Worm (Caenorhabditis elegans) whole organism, young adult: ENCODE data around the gene pha-1.

Experiments used
- B0019.2 ChIP-seq: fragments of 200-800 bp; sonication (Bioruptor generic); conservative IDR thresholded peaks from 2 replicates; pipeline ENCODE4 v1.3.6; 2022; ENCODE audit warnings: missing genetic modification reagents, missing genetic modification characterization, missing compliant biosample characterization
- D2030.7 ChIP-seq: fragments of 200-800 bp; sonication (Bioruptor generic); IDR thresholded peaks from 2 replicates; pipeline ENCODE4 v1.3.6; 2022; ENCODE audit warnings: missing genetic modification reagents, missing genetic modification characterization, missing compliant biosample characterization
- F10E7.11 ChIP-seq: sonication (generic microtip); optimal IDR thresholded peaks from 2 replicates; lab custom pipeline; 2017; ENCODE audit warnings: mild to moderate bottlenecking, missing genetic modification characterization, moderate library complexity, missing compliant biosample characterization
- F22D6.2 ChIP-seq: sonication (generic microtip); optimal IDR thresholded peaks from 2 replicates; lab custom pipeline; 2016; ENCODE audit warnings: mild to moderate bottlenecking, missing genetic modification characterization, missing compliant biosample characterization
- F23B12.7 ChIP-seq: sonication (generic microtip); optimal IDR thresholded peaks from 2 replicates; lab custom pipeline; 2017; ENCODE audit warnings: missing genetic modification characterization, mild to moderate bottlenecking, missing compliant biosample characterization, antibody characterized with exemption, moderate library complexity; ENCODE audit not compliant: insufficient read depth
- F37B4.10 ChIP-seq: fragments of 200-800 bp; sonication (Bioruptor generic); IDR thresholded peaks from 2 replicates; pipeline ENCODE4 v1.3.6; 2022; ENCODE audit warnings: missing genetic modification characterization, missing compliant biosample characterization
- F52B5.7 ChIP-seq: sonication (generic microtip); optimal IDR thresholded peaks from 2 replicates; lab custom pipeline; 2016; ENCODE audit warnings: mild to moderate bottlenecking, missing genetic modification characterization, missing compliant biosample characterization
- K11D2.4 ChIP-seq: fragments of 200-800 bp; sonication (Bioruptor generic); IDR thresholded peaks from 2 replicates; pipeline ENCODE4 v1.3.6; 2022; ENCODE audit warnings: missing genetic modification reagents, missing genetic modification characterization, missing compliant biosample characterization
- T07F8.4 ChIP-seq: sonication (generic microtip); optimal IDR thresholded peaks from 2 replicates; lab custom pipeline; 2016; ENCODE audit warnings: mild to moderate bottlenecking, missing genetic modification characterization, moderate library complexity, missing compliant biosample characterization
- Y53F4B.3 ChIP-seq: fragments of 200-800 bp; sonication (Bioruptor generic); IDR thresholded peaks from 2 replicates; pipeline ENCODE4 v1.3.6; 2022; ENCODE audit warnings: missing genetic modification reagents, missing genetic modification characterization, missing compliant biosample characterization
- Y53G8AR.9 ChIP-seq: fragments of 200-800 bp; sonication (Bioruptor generic); conservative IDR thresholded peaks from 2 replicates; pipeline ENCODE4 v1.3.6; 2022; ENCODE audit warnings: missing genetic modification reagents, missing genetic modification characterization, missing compliant biosample characterization
- Y56A3A.18 ChIP-seq: fragments of 200-800 bp; sonication (Bioruptor generic); IDR thresholded peaks from 2 replicates; pipeline ENCODE4 v1.3.6; 2022; ENCODE audit warnings: missing genetic modification reagents, missing genetic modification characterization, missing compliant biosample characterization
- Y67H2A.10 ChIP-seq: fragments of 200-800 bp; sonication (Bioruptor generic); conservative IDR thresholded peaks from 2 replicates; pipeline ENCODE4 v1.3.6; 2022; ENCODE audit warnings: missing genetic modification reagents, missing genetic modification characterization, missing compliant biosample characterization
- aptf-2 ChIP-seq: fragments of 200-800 bp; sonication (Bioruptor generic); conservative IDR thresholded peaks from 2 replicates; pipeline ENCODE4 v1.3.6; 2022; ENCODE audit warnings: missing genetic modification reagents, missing genetic modification characterization, missing compliant biosample characterization
- athp-1 ChIP-seq: sonication (generic microtip); optimal IDR thresholded peaks from 2 replicates; lab custom pipeline; 2017; ENCODE audit warnings: mild to moderate bottlenecking, missing genetic modification characterization, missing compliant biosample characterization
- attf-3 ChIP-seq: fragments of 200-800 bp; sonication (Bioruptor generic); conservative IDR thresholded peaks from 2 replicates; pipeline ENCODE4 v1.3.6; 2022; ENCODE audit warnings: missing genetic modification reagents, missing genetic modification characterization, missing compliant biosample characterization
- attf-6 ChIP-seq: fragments of 200-800 bp; sonication (Bioruptor generic); IDR thresholded peaks from 2 replicates; pipeline ENCODE4 v1.3.6; 2022; ENCODE audit warnings: missing genetic modification reagents, missing genetic modification characterization, missing compliant biosample characterization
- bed-1 ChIP-seq: fragments of 200-800 bp; sonication (Bioruptor generic); IDR thresholded peaks from 2 replicates; pipeline ENCODE4 v1.3.6; 2022; ENCODE audit warnings: missing genetic modification reagents, missing genetic modification characterization, missing compliant biosample characterization
- cebp-2 ChIP-seq: fragments of 200-800 bp; sonication (Bioruptor generic); IDR thresholded peaks from 2 replicates; pipeline ENCODE4 v1.3.6; 2022; ENCODE audit warnings: missing genetic modification characterization, missing compliant biosample characterization
- ceh-100 ChIP-seq: fragments of 200-800 bp; sonication (Bioruptor generic); IDR thresholded peaks from 2 replicates; pipeline ENCODE4 v1.3.6; 2022; ENCODE audit warnings: missing genetic modification reagents, missing genetic modification characterization, missing compliant biosample characterization
- ceh-27 ChIP-seq: fragments of 200-800 bp; sonication (Bioruptor generic); optimal IDR thresholded peaks from 2 replicates; lab custom pipeline; 2018; ENCODE audit warnings: mild to moderate bottlenecking, missing genetic modification characterization, moderate library complexity, missing compliant biosample characterization
- ceh-58 ChIP-seq: fragments of 200-800 bp; sonication (Bioruptor generic); IDR thresholded peaks from 2 replicates; pipeline ENCODE4 v1.3.6; 2022; ENCODE audit warnings: missing genetic modification characterization, missing compliant biosample characterization
- ceh-79 ChIP-seq: sonication (generic microtip); optimal IDR thresholded peaks from 2 replicates; lab custom pipeline; 2017; ENCODE audit warnings: mild to moderate bottlenecking, missing genetic modification characterization, missing compliant biosample characterization
- ceh-91 ChIP-seq: fragments of 200-800 bp; sonication (Bioruptor generic); IDR thresholded peaks from 2 replicates; pipeline ENCODE4 v1.3.6; 2022; ENCODE audit warnings: missing genetic modification reagents, missing genetic modification characterization, missing compliant biosample characterization
- die-1 ChIP-seq: sonication (generic microtip); optimal IDR thresholded peaks from 2 replicates; lab custom pipeline; 2016; ENCODE audit warnings: missing genotype, mild to moderate bottlenecking, missing genetic modification characterization, missing compliant biosample characterization
- dox-1 ChIP-seq: fragments of 200-800 bp; sonication (Bioruptor generic); IDR thresholded peaks from 2 replicates; pipeline ENCODE4 v1.3.6; 2022; ENCODE audit warnings: missing genetic modification reagents, missing genetic modification characterization, missing compliant biosample characterization
- efl-1 ChIP-seq: fragments of 150-350 bp; optimal IDR thresholded peaks from 2 replicates; lab custom pipeline; 2014; ENCODE audit warnings: missing biosample characterization, missing genetic modification reagents, missing genetic modification characterization
- egl-18 ChIP-seq: fragments of 200-800 bp; sonication (Bioruptor generic); IDR thresholded peaks from 2 replicates; pipeline ENCODE4 v1.3.6; 2022; ENCODE audit warnings: missing genetic modification reagents, missing genetic modification characterization, missing compliant biosample characterization
- hlh-26 ChIP-seq: fragments of 200-800 bp; sonication (Bioruptor generic); conservative IDR thresholded peaks from 2 replicates; pipeline ENCODE4 v1.3.6; 2022; ENCODE audit warnings: missing genetic modification reagents, missing genetic modification characterization, missing compliant biosample characterization
- hmg-1.2 ChIP-seq: fragments of 200-800 bp; sonication (Bioruptor generic); IDR thresholded peaks from 2 replicates; pipeline ENCODE4 v1.3.6; 2022; ENCODE audit warnings: missing genetic modification reagents, missing genetic modification characterization, missing compliant biosample characterization
- let-607 ChIP-seq, 2 experiments: fragments of 200-800 bp in 1 of 2; sonication (Bioruptor generic) in 1 of 2; sonication (generic microtip) in 1 of 2; optimal IDR thresholded peaks; 2 replicates each; lab custom pipeline; 2016 to 2018; ENCODE audit warnings: mild to moderate bottlenecking in 2 of 2, missing compliant biosample characterization in 2 of 2, missing genetic modification characterization in 2 of 2, moderate library complexity in 2 of 2, missing genotype in 1 of 2
- lin-54 ChIP-seq: fragments of 200-800 bp; sonication (Bioruptor generic); optimal IDR thresholded peaks from 2 replicates; lab custom pipeline; 2018; ENCODE audit warnings: mild to moderate bottlenecking, missing genetic modification characterization, missing compliant biosample characterization
- lsl-1 ChIP-seq: fragments of 200-800 bp; sonication (Bioruptor generic); optimal IDR thresholded peaks from 2 replicates; lab custom pipeline; 2018; ENCODE audit warnings: mild to moderate bottlenecking, missing genetic modification characterization, moderate library complexity, missing compliant biosample characterization
- mes-4 ChIP-seq: sonication (generic microtip); optimal IDR thresholded peaks from 2 replicates; lab custom pipeline; 2016; ENCODE audit warnings: missing genotype, missing genetic modification characterization, missing compliant biosample characterization
- nfyb-1 ChIP-seq: fragments of 200-800 bp; sonication (Bioruptor generic); IDR thresholded peaks from 2 replicates; pipeline ENCODE4 v1.3.6; 2022; ENCODE audit warnings: missing genetic modification reagents, missing genetic modification characterization, missing compliant biosample characterization
- nhr-80 ChIP-seq: sonication (generic microtip); optimal IDR thresholded peaks from 2 replicates; lab custom pipeline; 2016; ENCODE audit warnings: missing genetic modification characterization, missing compliant biosample characterization
- nhr-90 ChIP-seq: sonication (generic microtip); optimal IDR thresholded peaks from 2 replicates; lab custom pipeline; 2016; ENCODE audit warnings: missing genotype, mild to moderate bottlenecking, missing genetic modification characterization, missing compliant biosample characterization
- sea-2 ChIP-seq: fragments of 200-800 bp; sonication (Bioruptor generic); IDR thresholded peaks from 2 replicates; pipeline ENCODE4 v1.3.6; 2022; ENCODE audit warnings: missing genetic modification characterization, missing compliant biosample characterization
- snpc-4 ChIP-seq, 5 experiments: fragments of 150-350 bp in 1 of 5; sonication (generic microtip) in 4 of 5; optimal IDR thresholded peaks; 2 replicates each; lab custom pipeline; 2014 to 2018; ENCODE audit warnings: missing genetic modification characterization in 5 of 5, missing biosample characterization in 3 of 5, antibody characterized with exemption in 2 of 5, mild to moderate bottlenecking in 2 of 5, missing compliant biosample characterization in 2 of 5, missing genotype in 2 of 5, moderate library complexity in 2 of 5, missing genetic modification reagents in 1 of 5
- somi-1 ChIP-seq: fragments of 200-800 bp; sonication (Bioruptor generic); optimal IDR thresholded peaks from 2 replicates; lab custom pipeline; 2018; ENCODE audit warnings: mild to moderate bottlenecking, missing genetic modification characterization, missing compliant biosample characterization
- tbp1 ChIP-seq: fragments of 200-800 bp; sonication (Bioruptor generic); optimal IDR thresholded peaks from 2 replicates; lab custom pipeline; 2018; ENCODE audit warnings: mild to moderate bottlenecking, missing genetic modification characterization, missing compliant biosample characterization
- unc-62 ChIP-seq: fragments of 150-350 bp; optimal IDR thresholded peaks from 2 replicates; lab custom pipeline; 2014; ENCODE audit warnings: missing biosample characterization, missing genetic modification reagents, missing genetic modification characterization
- ztf-25 ChIP-seq: fragments of 200-800 bp; sonication (Bioruptor generic); IDR thresholded peaks from 2 replicates; pipeline ENCODE4 v1.3.6; 2022; ENCODE audit warnings: missing genetic modification reagents, missing genetic modification characterization, missing compliant biosample characterization
- ztf-26 ChIP-seq: sonication (generic microtip); optimal IDR thresholded peaks from 2 replicates; lab custom pipeline; 2017; ENCODE audit warnings: missing genetic modification characterization, missing compliant biosample characterization
- ztf-28 ChIP-seq: fragments of 200-800 bp; sonication (Bioruptor generic); IDR thresholded peaks from 2 replicates; pipeline ENCODE4 v1.3.6; 2022; ENCODE audit warnings: missing genetic modification reagents, missing genetic modification characterization, missing compliant biosample characterization

The pha-1 gene

DNA sequence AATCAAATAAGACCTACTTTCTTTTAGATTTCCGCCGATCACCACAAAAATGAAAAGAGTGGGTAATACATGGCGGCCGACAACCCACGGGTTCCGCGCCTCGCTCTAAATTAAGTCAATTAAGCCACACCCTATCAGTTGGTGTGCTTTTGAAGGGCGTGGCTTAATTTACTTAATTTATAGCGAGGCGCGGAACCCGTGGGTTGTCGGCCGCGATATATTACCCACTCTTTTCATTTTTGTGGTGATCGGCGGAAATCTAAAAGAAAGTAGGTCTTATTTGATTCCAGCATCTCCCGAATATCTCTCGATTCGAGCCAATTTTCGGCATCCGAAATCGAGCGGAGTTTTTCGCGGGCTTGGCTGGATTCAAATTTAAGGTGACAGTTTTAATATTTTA lies 13.5 kb upstream of the pha-1 start (continued):
- TF ChIP-seq ztf-28 (GFP tag; lab: Robert Waterston, UW) (0 out of 2 replicates have a peak, but pooled peaks have one; percentile 6), Y53G8AR.9 (GFP tag; lab: Robert Waterston, UW) (0 out of 2 replicates have a peak, but pooled peaks have one; percentile 73), D2030.7 (GFP tag; lab: Robert Waterston, UW) (peak; percentile 98), Y53F4B.3 (GFP tag; lab: Robert Waterston, UW) (0 out of 2 replicates have a peak, but pooled peaks have one; percentile 19), lin-54 (GFP tag; lab: Kevin White, UChicago) (peak; percentile 51), ceh-58 (GFP tag; lab: Robert Waterston, UW) (0 out of 2 replicates have a peak, but pooled peaks have one; percentile 21), efl-1 (GFP tag; lab: Kevin White, UChicago) (peak; percentile 39), attf-3 (GFP tag; lab: Robert Waterston, UW) (0 out of 2 replicates have a peak, but pooled peaks have one; percentile 11), nfyb-1 (peak; percentile 71), ceh-100 (GFP tag; lab: Robert Waterston, UW) (peak; percentile 87), snpc-4 (GFP tag; optimal IDR thresholded peaks at IDR 0.05; lab: Kevin White, UChicago) (peak; percentile 89), snpc-4 (tag; optimal IDR thresholded peaks at IDR 0.05; lab: Kevin White, UChicago) (peak; percentile 78 to 97 (median 94)), tbp1 (peak; percentile 41), ceh-91 (GFP tag; lab: Robert Waterston, UW) (peak; percentile 71)
- TF ChIP-seq, all 124 proteins: peak for 35; not testable (repeated sequence) for 89

DNA sequence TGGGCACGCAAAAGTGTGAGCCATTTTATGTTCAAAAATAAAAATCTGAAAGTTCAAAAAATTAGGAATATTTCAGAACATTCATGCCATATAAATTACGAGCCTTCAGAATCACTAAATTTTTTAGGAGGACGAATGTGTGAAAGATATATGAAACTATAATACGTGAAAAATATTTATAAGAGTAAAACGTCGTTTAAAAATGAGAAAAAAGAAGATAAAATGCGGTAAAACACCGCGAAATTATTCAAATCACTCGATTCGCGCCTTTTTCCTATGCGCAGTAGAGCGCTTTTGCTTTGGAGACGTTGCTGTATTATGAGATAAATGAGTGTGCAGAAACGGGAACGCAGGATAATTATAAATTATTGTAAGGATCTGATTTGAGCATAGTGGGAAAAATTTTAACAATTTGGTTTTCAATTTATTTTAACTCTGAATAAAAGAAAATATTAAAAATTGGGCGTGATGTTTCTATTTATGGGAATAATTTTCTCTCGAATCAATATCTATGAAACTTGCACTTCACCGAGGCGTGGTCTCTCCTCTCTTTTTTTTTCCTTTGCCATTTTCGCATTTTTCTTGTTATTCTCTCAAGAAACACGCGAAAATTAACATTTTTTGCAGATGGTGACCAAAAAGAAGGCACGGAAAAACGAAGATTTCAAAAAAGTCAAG lies 12.3 kb upstream of the pha-1 start, which contains the start of the genes sup-35 and Y48A6C.4:
sup-35 (minus strand) TSS at position 51 of the 678 bp plus-strand sequence.
Y48A6C.4 (plus strand) TSS at position 628 of the 678 bp plus-strand sequence.
- no peak for TF ChIP-seq Y67H2A.10 (GFP tag; lab: Robert Waterston, UW)
- no peak for TF ChIP-seq cebp-2
- TF ChIP-seq hlh-26 (GFP tag; lab: Robert Waterston, UW): no peak
- no peak for TF ChIP-seq K11D2.4
- no peak for TF ChIP-seq sea-2 (GFP tag; lab: Robert Waterston, UW)
- TF ChIP-seq bed-1 (GFP tag; lab: Robert Waterston, UW): no peak
- TF ChIP-seq hmg-1.2 (GFP tag; lab: Robert Waterston, UW): no peak
- TF ChIP-seq let-607 (tag; optimal IDR thresholded peaks at IDR 0.05; lab: Kevin White, UChicago): peak in 1 of 2 experiments; percentile 23
- no peak for TF ChIP-seq ztf-26 (tag; lab: Kevin White, UChicago)
- no peak for TF ChIP-seq mes-4 (tag; lab: Kevin White, UChicago)
- TF ChIP-seq egl-18 (GFP tag; lab: Robert Waterston, UW): no peak
- no peak for TF ChIP-seq nhr-90 (tag; lab: Kevin White, UChicago)
- TF ChIP-seq unc-62: no peak
- no peak for TF ChIP-seq somi-1 (GFP tag; lab: Kevin White, UChicago)
- peak; percentile 47 for TF ChIP-seq athp-1 (tag; lab: Kevin White, UChicago)
- peak; percentile 6 for TF ChIP-seq F23B12.7
- TF ChIP-seq F37B4.10: no peak
- TF ChIP-seq dox-1 (GFP tag; lab: Robert Waterston, UW): peak; percentile 76
- TF ChIP-seq lsl-1 (GFP tag; lab: Kevin White, UChicago): peak; percentile 64
- TF ChIP-seq ztf-25 (GFP tag; lab: Robert Waterston, UW): no peak
- TF ChIP-seq ceh-79 (tag; lab: Kevin White, UChicago): no peak
- peak; percentile 90 for TF ChIP-seq lin-54 (GFP tag; lab: Kevin White, UChicago)
- TF ChIP-seq attf-6: no peak
- peak; percentile 65 for TF ChIP-seq ceh-27
- peak; percentile 2 for TF ChIP-seq nhr-80 (tag; lab: Kevin White, UChicago)
- TF ChIP-seq die-1 (tag; lab: Kevin White, UChicago): no peak
- no peak for TF ChIP-seq ceh-58 (GFP tag; lab: Robert Waterston, UW)
- no peak for TF ChIP-seq Y56A3A.18 (GFP tag; lab: Robert Waterston, UW)
- no peak for TF ChIP-seq B0019.2
- no peak for TF ChIP-seq T07F8.4
- TF ChIP-seq F52B5.7 (tag; lab: Kevin White, UChicago): no peak
- no peak for TF ChIP-seq F22D6.2 (tag; lab: Kevin White, UChicago)
- no peak for TF ChIP-seq F10E7.11
- TF ChIP-seq aptf-2 (GFP tag; lab: Robert Waterston, UW): 0 out of 2 replicates have a peak, but pooled peaks have one; percentile 12
